Fruit fly (Drosophila melanogaster) whole organism, prepupa: ENCODE results near the gene betaNACtes1.

Experiments used
- CG6808 ChIP-seq: fragments of 200-800 bp; sonication (Bioruptor generic); optimal IDR thresholded peaks from 3 replicates; lab custom pipeline; 2017; ENCODE audit warnings: missing biosample characterization, missing genetic modification characterization, mild to moderate bottlenecking, moderate library complexity, missing genetic modification reagents
- CG8319 ChIP-seq: fragments of 200-800 bp; sonication (Bioruptor generic); optimal IDR thresholded peaks from 3 replicates; lab custom pipeline; 2016; ENCODE audit warnings: missing biosample characterization, missing genetic modification characterization
- cyc ChIP-seq: fragments of 200-800 bp; sonication (Bioruptor generic); optimal IDR thresholded peaks from 3 replicates; lab custom pipeline; 2016; ENCODE audit warnings: missing biosample characterization, missing genetic modification characterization
- lz ChIP-seq: fragments of 200-800 bp; sonication (Bioruptor generic); optimal IDR thresholded peaks from 3 replicates; lab custom pipeline; 2016; ENCODE audit warnings: missing biosample characterization, missing genetic modification characterization
- net ChIP-seq: fragments of 200-800 bp; sonication (Bioruptor generic); optimal IDR thresholded peaks from 3 replicates; lab custom pipeline; 2016; ENCODE audit warnings: missing biosample characterization, missing genetic modification characterization

- no peak for TF ChIP-seq CG8319 (GFP tag; lab: Kevin White, UChicago)
- no peak for TF ChIP-seq lz (GFP tag; lab: Kevin White, UChicago)
- TF ChIP-seq net (GFP tag; lab: Kevin White, UChicago), result no peak
- TF ChIP-seq cyc (GFP tag; lab: Kevin White, UChicago), result no peak
- no peak for TF ChIP-seq CG6808
These were observed 20.6 kb upstream of the betaNACtes1 start, which contains the start of gene yl for dm6 chrX:14193013-14193412.
